Worm (Caenorhabditis elegans) whole organism, young adult: ENCODE data around the gene C52E4.12.
A peak's percentile ranks its signal among the peaks of the same experiment; 100 is the strongest.

ENCODE experiments used
- B0019.2 ChIP-seq: fragments of 200-800 bp; sonication (Bioruptor generic); conservative IDR thresholded peaks from 2 replicates; pipeline ENCODE4 v1.3.6; 2022; ENCODE audit warnings: missing genetic modification reagents, missing genetic modification characterization, missing compliant biosample characterization
- B0035.1 ChIP-seq: sonication (generic microtip); optimal IDR thresholded peaks from 2 replicates; lab custom pipeline; 2016; ENCODE audit warnings: missing genetic modification characterization, mild to moderate bottlenecking, missing compliant biosample characterization, missing genotype, missing genetic modification reagents
- D2030.7 ChIP-seq: fragments of 200-800 bp; sonication (Bioruptor generic); IDR thresholded peaks from 2 replicates; pipeline ENCODE4 v1.3.6; 2022; ENCODE audit warnings: missing genetic modification reagents, missing genetic modification characterization, missing compliant biosample characterization
- F10E7.11 ChIP-seq: sonication (generic microtip); optimal IDR thresholded peaks from 2 replicates; lab custom pipeline; 2017; ENCODE audit warnings: mild to moderate bottlenecking, missing genetic modification characterization, moderate library complexity, missing compliant biosample characterization
- F23B12.7 ChIP-seq: sonication (generic microtip); optimal IDR thresholded peaks from 2 replicates; lab custom pipeline; 2017; ENCODE audit warnings: missing genetic modification characterization, mild to moderate bottlenecking, missing compliant biosample characterization, antibody characterized with exemption, moderate library complexity; ENCODE audit not compliant: insufficient read depth
- F33H1.4 ChIP-seq: fragments of 200-800 bp; sonication (Bioruptor generic); IDR thresholded peaks from 2 replicates; pipeline ENCODE4 v1.3.6; 2022; ENCODE audit warnings: missing genetic modification reagents, missing genetic modification characterization, missing compliant biosample characterization
- F37B4.10 ChIP-seq: fragments of 200-800 bp; sonication (Bioruptor generic); IDR thresholded peaks from 2 replicates; pipeline ENCODE4 v1.3.6; 2022; ENCODE audit warnings: missing genetic modification characterization, missing compliant biosample characterization
- F39B2.1 ChIP-seq: fragments of 200-800 bp; sonication (Bioruptor generic); IDR thresholded peaks from 2 replicates; pipeline ENCODE4 v1.3.6; 2022; ENCODE audit warnings: missing genetic modification reagents, missing genetic modification characterization, missing compliant biosample characterization
- F57A8.1 ChIP-seq: fragments of 200-800 bp; sonication (Bioruptor generic); optimal IDR thresholded peaks from 2 replicates; lab custom pipeline; 2018; ENCODE audit warnings: mild to moderate bottlenecking, missing genetic modification characterization, moderate library complexity, missing compliant biosample characterization
- K11D2.4 ChIP-seq: fragments of 200-800 bp; sonication (Bioruptor generic); IDR thresholded peaks from 2 replicates; pipeline ENCODE4 v1.3.6; 2022; ENCODE audit warnings: missing genetic modification reagents, missing genetic modification characterization, missing compliant biosample characterization
- Y53G8AR.9 ChIP-seq: fragments of 200-800 bp; sonication (Bioruptor generic); conservative IDR thresholded peaks from 2 replicates; pipeline ENCODE4 v1.3.6; 2022; ENCODE audit warnings: missing genetic modification reagents, missing genetic modification characterization, missing compliant biosample characterization
- akir-1 ChIP-seq: fragments of 200-800 bp; sonication (Bioruptor generic); optimal IDR thresholded peaks from 2 replicates; lab custom pipeline; 2018; ENCODE audit warnings: mild to moderate bottlenecking, missing genetic modification characterization, moderate library complexity, missing compliant biosample characterization
- ama-1 ChIP-seq, 3 experiments: fragments of 150-350 bp in 1 of 3; sonication (generic microtip) in 2 of 3; optimal IDR thresholded peaks; 2 replicates each; lab custom pipeline; 2014 to 2018; ENCODE audit warnings: missing biosample characterization in 2 of 3, missing genetic modification characterization in 2 of 3, missing genetic modification reagents in 2 of 3
- aptf-2 ChIP-seq: fragments of 200-800 bp; sonication (Bioruptor generic); conservative IDR thresholded peaks from 2 replicates; pipeline ENCODE4 v1.3.6; 2022; ENCODE audit warnings: missing genetic modification reagents, missing genetic modification characterization, missing compliant biosample characterization
- bed-2 ChIP-seq: fragments of 200-800 bp; sonication (Bioruptor generic); IDR thresholded peaks from 2 replicates; pipeline ENCODE4 v1.3.6; 2022; ENCODE audit warnings: missing genetic modification reagents, missing genetic modification characterization, missing compliant biosample characterization
- ceh-100 ChIP-seq: fragments of 200-800 bp; sonication (Bioruptor generic); IDR thresholded peaks from 2 replicates; pipeline ENCODE4 v1.3.6; 2022; ENCODE audit warnings: missing genetic modification reagents, missing genetic modification characterization, missing compliant biosample characterization
- ceh-40 ChIP-seq: fragments of 200-800 bp; sonication (Bioruptor generic); IDR thresholded peaks from 2 replicates; pipeline ENCODE4 v1.3.6; 2022; ENCODE audit warnings: missing genetic modification characterization, missing compliant biosample characterization
- dox-1 ChIP-seq: fragments of 200-800 bp; sonication (Bioruptor generic); IDR thresholded peaks from 2 replicates; pipeline ENCODE4 v1.3.6; 2022; ENCODE audit warnings: missing genetic modification reagents, missing genetic modification characterization, missing compliant biosample characterization
- egl-18 ChIP-seq: fragments of 200-800 bp; sonication (Bioruptor generic); IDR thresholded peaks from 2 replicates; pipeline ENCODE4 v1.3.6; 2022; ENCODE audit warnings: missing genetic modification reagents, missing genetic modification characterization, missing compliant biosample characterization
- egl-44 ChIP-seq: fragments of 200-800 bp; sonication (Bioruptor generic); IDR thresholded peaks from 2 replicates; pipeline ENCODE4 v1.3.6; 2022; ENCODE audit warnings: missing genetic modification reagents, missing genetic modification characterization, missing compliant biosample characterization
- egrh-3 ChIP-seq: fragments of 200-800 bp; sonication (Bioruptor generic); IDR thresholded peaks from 2 replicates; pipeline ENCODE4 v1.3.6; 2022; ENCODE audit warnings: missing genetic modification reagents, missing genetic modification characterization, missing compliant biosample characterization
- fkh-3 ChIP-seq: sonication (generic microtip); optimal IDR thresholded peaks from 2 replicates; lab custom pipeline; 2016; ENCODE audit warnings: mild to moderate bottlenecking, missing genetic modification characterization, missing compliant biosample characterization
- hmg-1.2 ChIP-seq: fragments of 200-800 bp; sonication (Bioruptor generic); IDR thresholded peaks from 2 replicates; pipeline ENCODE4 v1.3.6; 2022; ENCODE audit warnings: missing genetic modification reagents, missing genetic modification characterization, missing compliant biosample characterization
- hsf-1 ChIP-seq: fragments of 200-800 bp; sonication (Bioruptor generic); IDR thresholded peaks from 2 replicates; pipeline ENCODE4 v1.3.6; 2022; ENCODE audit warnings: missing genetic modification reagents, missing genetic modification characterization, missing compliant biosample characterization
- lin-35 ChIP-seq, 3 experiments: fragments of 150-350 bp in 2 of 3; sonication (generic microtip) in 1 of 3; optimal IDR thresholded peaks; 2 replicates each; lab custom pipeline; 2014 to 2018; ENCODE audit warnings: missing biosample characterization in 3 of 3, missing genetic modification characterization in 3 of 3, missing genetic modification reagents in 3 of 3
- lin-54 ChIP-seq: fragments of 200-800 bp; sonication (Bioruptor generic); optimal IDR thresholded peaks from 2 replicates; lab custom pipeline; 2018; ENCODE audit warnings: mild to moderate bottlenecking, missing genetic modification characterization, missing compliant biosample characterization
- madf-8 ChIP-seq: fragments of 200-800 bp; sonication (Bioruptor generic); conservative IDR thresholded peaks from 2 replicates; pipeline ENCODE4 v1.3.6; 2022; ENCODE audit warnings: missing genetic modification reagents, missing genetic modification characterization, missing compliant biosample characterization
- mel-28 ChIP-seq: sonication (generic microtip); optimal IDR thresholded peaks from 2 replicates; lab custom pipeline; 2016; ENCODE audit warnings: borderline replicate concordance, mild to moderate bottlenecking, missing genetic modification characterization, missing compliant biosample characterization
- nfyb-1 ChIP-seq: fragments of 200-800 bp; sonication (Bioruptor generic); IDR thresholded peaks from 2 replicates; pipeline ENCODE4 v1.3.6; 2022; ENCODE audit warnings: missing genetic modification reagents, missing genetic modification characterization, missing compliant biosample characterization
- nhr-179 ChIP-seq: sonication (generic microtip); optimal IDR thresholded peaks from 2 replicates; lab custom pipeline; 2016; ENCODE audit warnings: mild to moderate bottlenecking, missing genetic modification characterization, missing compliant biosample characterization
- nhr-80 ChIP-seq: sonication (generic microtip); optimal IDR thresholded peaks from 2 replicates; lab custom pipeline; 2016; ENCODE audit warnings: missing genetic modification characterization, missing compliant biosample characterization
- pbrm-1 ChIP-seq: fragments of 200-800 bp; sonication (Bioruptor generic); IDR thresholded peaks from 2 replicates; pipeline ENCODE4 v1.3.6; 2022; ENCODE audit warnings: missing genetic modification reagents, missing genetic modification characterization, missing compliant biosample characterization
- rec-8 ChIP-seq, 2 experiments: sonication (generic microtip); optimal IDR thresholded peaks; 2 replicates each; lab custom pipeline; 2016; ENCODE audit warnings: mild to moderate bottlenecking in 2 of 2, missing genetic modification characterization in 2 of 2, missing genetic modification reagents in 2 of 2, missing genotype in 2 of 2, missing biosample characterization in 1 of 2, missing compliant biosample characterization in 1 of 2, moderate library complexity in 1 of 2
- snpc-4 ChIP-seq, 5 experiments: fragments of 150-350 bp in 1 of 5; sonication (generic microtip) in 4 of 5; optimal IDR thresholded peaks; 2 replicates each; lab custom pipeline; 2014 to 2018; ENCODE audit warnings: missing genetic modification characterization in 5 of 5, missing biosample characterization in 3 of 5, antibody characterized with exemption in 2 of 5, mild to moderate bottlenecking in 2 of 5, missing compliant biosample characterization in 2 of 5, missing genotype in 2 of 5, moderate library complexity in 2 of 5, missing genetic modification reagents in 1 of 5
- unc-130 ChIP-seq: sonication (generic microtip); optimal IDR thresholded peaks from 2 replicates; lab custom pipeline; 2016; ENCODE audit warnings: missing genetic modification reagents, missing genetic modification characterization, missing compliant biosample characterization
- unc-62 ChIP-seq: fragments of 150-350 bp; optimal IDR thresholded peaks from 2 replicates; lab custom pipeline; 2014; ENCODE audit warnings: missing biosample characterization, missing genetic modification reagents, missing genetic modification characterization
- zfh-2 ChIP-seq: fragments of 200-800 bp; sonication (Bioruptor generic); conservative IDR thresholded peaks from 2 replicates; pipeline ENCODE4 v1.3.6; 2022; ENCODE audit warnings: missing genetic modification reagents, missing genetic modification characterization, missing compliant biosample characterization
- zim-3 ChIP-seq: sonication (generic microtip); optimal IDR thresholded peaks from 2 replicates; lab custom pipeline; 2017; ENCODE audit warnings: mild to moderate bottlenecking, missing genetic modification characterization, moderate library complexity, missing compliant biosample characterization
- ztf-18 ChIP-seq: sonication (generic microtip); optimal IDR thresholded peaks from 2 replicates; lab custom pipeline; 2016; ENCODE audit warnings: missing genotype, mild to moderate bottlenecking, missing genetic modification characterization, missing compliant biosample characterization
- ztf-28 ChIP-seq: fragments of 200-800 bp; sonication (Bioruptor generic); IDR thresholded peaks from 2 replicates; pipeline ENCODE4 v1.3.6; 2022; ENCODE audit warnings: missing genetic modification reagents, missing genetic modification characterization, missing compliant biosample characterization
- ztf-6 ChIP-seq: fragments of 200-800 bp; sonication (Bioruptor generic); IDR thresholded peaks from 2 replicates; pipeline ENCODE4 v1.3.6; 2022; ENCODE audit warnings: missing genetic modification reagents, missing genetic modification characterization, missing compliant biosample characterization

The C52E4.12 gene

ce11 chrV:12004501-12004940 is 8.6 kb downstream of the C52E4.12 start (continued):
- TF ChIP-seq hmg-1.2 (GFP tag; lab: Robert Waterston, UW) = peak; percentile 26; the same call in 1 of the 2 replicates
- no peak for TF ChIP-seq egl-44 (GFP tag; lab: Robert Waterston, UW)
- no peak for TF ChIP-seq D2030.7 (GFP tag; lab: Robert Waterston, UW)
- no peak for TF ChIP-seq zim-3 (tag; lab: Kevin White, UChicago)
- TF ChIP-seq F37B4.10 = no peak
- TF ChIP-seq bed-2 (GFP tag; lab: Robert Waterston, UW) = no peak
- TF ChIP-seq rec-8 (tag; optimal IDR thresholded peaks at IDR 0.05; lab: Kevin White, UChicago) = no peak
- TF ChIP-seq fkh-3 (tag; lab: Kevin White, UChicago) = no peak
- no peak for TF ChIP-seq dox-1 (GFP tag; lab: Robert Waterston, UW)
- TF ChIP-seq F23B12.7 (tag; lab: Kevin White, UChicago) = no peak
- no peak for TF ChIP-seq K11D2.4
- TF ChIP-seq ceh-100 = no peak
- no peak for TF ChIP-seq egl-18 (GFP tag; lab: Robert Waterston, UW)
- TF ChIP-seq pbrm-1 = peak; percentile 74; the same call in 1 of the 2 replicates
- TF ChIP-seq hsf-1 (GFP tag; lab: Robert Waterston, UW) = 0 out of 2 replicates have a peak, but pooled peaks have one; percentile 41
- no peak for TF ChIP-seq zfh-2 (GFP tag; lab: Robert Waterston, UW)
- TF ChIP-seq snpc-4 (GFP tag; optimal IDR thresholded peaks at IDR 0.05; lab: Kevin White, UChicago) = no peak
- TF ChIP-seq snpc-4 (tag; optimal IDR thresholded peaks at IDR 0.05; lab: Kevin White, UChicago) = peak in 1 of 4 experiments; percentile 0
- no peak for TF ChIP-seq madf-8 (GFP tag; lab: Robert Waterston, UW)
- TF ChIP-seq B0035.1 = no peak
- TF ChIP-seq unc-62 = no peak
- TF ChIP-seq F57A8.1 = no peak
- TF ChIP-seq nhr-179 (tag; lab: Kevin White, UChicago) = no peak
- peak; percentile 46 for TF ChIP-seq nhr-80
- TF ChIP-seq ama-1 (optimal IDR thresholded peaks at IDR 0.05; lab: Kevin White, UChicago) = no peak
- TF ChIP-seq ama-1 (GFP tag; optimal IDR thresholded peaks at IDR 0.05; lab: Kevin White, UChicago) = no peak
- TF ChIP-seq lin-54 (GFP tag; lab: Kevin White, UChicago) = peak; percentile 45
- TF ChIP-seq aptf-2 (GFP tag; lab: Robert Waterston, UW) = no peak
- TF ChIP-seq Y53G8AR.9 (GFP tag; lab: Robert Waterston, UW) = peak; percentile 96
- no peak for TF ChIP-seq F10E7.11 (tag; lab: Kevin White, UChicago)
- TF ChIP-seq mel-28 (tag; lab: Kevin White, UChicago) = no peak
- TF ChIP-seq F33H1.4 (GFP tag; lab: Robert Waterston, UW) = no peak
- no peak for TF ChIP-seq akir-1 (GFP tag; lab: Kevin White, UChicago)
- TF ChIP-seq lin-35 (GFP tag; optimal IDR thresholded peaks at IDR 0.05; lab: Kevin White, UChicago) = no peak
- no peak for TF ChIP-seq B0019.2 (GFP tag; lab: Robert Waterston, UW)
- no peak for TF ChIP-seq ztf-28 (GFP tag; lab: Robert Waterston, UW)
- TF ChIP-seq F39B2.1 (GFP tag; lab: Robert Waterston, UW) = no peak
- no peak for TF ChIP-seq ztf-6 (GFP tag; lab: Robert Waterston, UW)

DNA sequence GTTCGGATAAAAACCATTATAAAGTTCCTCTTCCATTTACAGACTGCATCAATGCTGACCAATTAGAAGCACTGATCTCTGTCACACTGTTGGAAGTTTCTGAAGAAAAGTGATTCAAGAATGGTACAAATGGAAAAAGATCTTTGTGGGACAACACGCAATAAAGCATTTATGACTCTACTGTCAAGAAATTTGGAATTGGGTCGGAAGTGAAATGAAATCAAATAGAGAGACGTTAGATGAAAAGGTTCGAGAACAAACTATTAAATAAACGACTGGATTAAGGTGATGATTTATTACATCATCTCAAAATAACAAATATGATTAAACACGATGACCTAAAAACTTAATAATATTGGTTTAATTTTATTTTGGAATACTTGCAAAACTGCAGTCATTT is 10.5 kb downstream of the C52E4.12 start, which contains the start of gene F57F5.3:
Gene F57F5.3, minus strand, starts transcription at position 101 of the 400 bp plus-strand sequence.
- TF ChIP-seq pbrm-1 (no peak), unc-130 (GFP tag; lab: Kevin White, UChicago) (no peak), ceh-40 (GFP tag; lab: Robert Waterston, UW) (no peak), ztf-18 (tag; lab: Kevin White, UChicago) (no peak), nfyb-1 (GFP tag; lab: Robert Waterston, UW) (no peak), egrh-3 (GFP tag; lab: Robert Waterston, UW) (no peak)
